Fruit fly (Drosophila melanogaster) whole organism, embryonic: ENCODE data around the gene CG31515.

ENCODE experiments used
- Atf6 ChIP-seq: fragments of 200-800 bp; sonication (Bioruptor generic); IDR thresholded peaks from 2 replicates; pipeline ENCODE4 v1.3.6; 2022; ENCODE audit warnings: missing biosample characterization, missing genetic modification characterization
- CG10979 ChIP-seq: fragments of 200-800 bp; sonication (Bioruptor generic); optimal IDR thresholded peaks from 2 replicates; lab custom pipeline; 2018; ENCODE audit warnings: missing biosample characterization, mild to moderate bottlenecking, missing genetic modification characterization, moderate library complexity
- CG11504 ChIP-seq: fragments of 200-800 bp; sonication (Bioruptor generic); optimal IDR thresholded peaks from 3 replicates; lab custom pipeline; 2019; ENCODE audit warnings: missing biosample characterization, mild to moderate bottlenecking, missing genetic modification characterization, moderate library complexity
- CG12942 ChIP-seq: fragments of 200-800 bp; sonication (Bioruptor generic); optimal IDR thresholded peaks from 3 replicates; lab custom pipeline; 2016; ENCODE audit warnings: missing biosample characterization, missing genetic modification characterization
- CG14014 ChIP-seq: fragments of 200-800 bp; sonication (Bioruptor generic); IDR thresholded peaks from 2 replicates; pipeline ENCODE4 v1.3.6; 2022; ENCODE audit warnings: missing biosample characterization, missing genetic modification characterization
- CG14441 ChIP-seq: fragments of 200-800 bp; sonication (Bioruptor generic); IDR thresholded peaks from 2 replicates; pipeline ENCODE4 v1.3.6; 2022; ENCODE audit warnings: missing biosample characterization, missing genetic modification characterization
- CG1529 ChIP-seq: fragments of 200-800 bp; sonication (Bioruptor generic); optimal IDR thresholded peaks from 3 replicates; lab custom pipeline; 2018; ENCODE audit warnings: missing biosample characterization, missing genetic modification characterization
- CG16863 ChIP-seq: fragments of 200-800 bp; sonication (Bioruptor generic); optimal IDR thresholded peaks from 3 replicates; lab custom pipeline; 2016; ENCODE audit warnings: missing biosample characterization, missing genetic modification characterization
- CG2116 ChIP-seq: fragments of 200-800 bp; sonication (Bioruptor generic); optimal IDR thresholded peaks from 3 replicates; lab custom pipeline; 2018; ENCODE audit warnings: missing biosample characterization, mild to moderate bottlenecking, missing genetic modification characterization
- CG32767 ChIP-seq: fragments of 200-800 bp; sonication (Bioruptor generic); IDR thresholded peaks from 2 replicates; pipeline ENCODE4 v1.3.6; 2022; ENCODE audit warnings: missing biosample characterization, missing genetic modification characterization
- CG32772 ChIP-seq: fragments of 200-800 bp; sonication (Bioruptor generic); IDR thresholded peaks from 2 replicates; pipeline ENCODE4 v1.3.6; 2022; ENCODE audit warnings: missing biosample characterization, missing genetic modification characterization
- CG3407 ChIP-seq: fragments of 200-800 bp; sonication (Bioruptor generic); optimal IDR thresholded peaks from 2 replicates; lab custom pipeline; 2018; ENCODE audit warnings: missing biosample characterization, mild to moderate bottlenecking, missing genetic modification characterization
- CG5953 ChIP-seq: fragments of 200-800 bp; sonication (Bioruptor generic); IDR thresholded peaks from 2 replicates; pipeline ENCODE4 v1.3.6; 2022; ENCODE audit warnings: missing biosample characterization, missing genetic modification characterization
- CG6254 ChIP-seq: fragments of 200-800 bp; sonication (Bioruptor generic); optimal IDR thresholded peaks from 3 replicates; lab custom pipeline; 2017; ENCODE audit warnings: mild to moderate bottlenecking, missing biosample characterization, missing genetic modification reagents, missing genetic modification characterization
- CG6689 ChIP-seq: fragments of 200-800 bp; sonication (Bioruptor generic); IDR thresholded peaks from 2 replicates; pipeline ENCODE4 v1.3.6; 2022; ENCODE audit warnings: missing biosample characterization, missing genetic modification characterization
- CG6813 ChIP-seq: fragments of 200-800 bp; sonication (Bioruptor generic); optimal IDR thresholded peaks from 2 replicates; lab custom pipeline; 2017; ENCODE audit warnings: missing biosample characterization, missing genetic modification characterization, mild to moderate bottlenecking, moderate library complexity, missing genetic modification reagents
- CG7372 ChIP-seq: fragments of 200-800 bp; sonication (Bioruptor generic); IDR thresholded peaks from 2 replicates; pipeline ENCODE4 v1.3.6; 2022; ENCODE audit warnings: missing biosample characterization, missing genetic modification characterization
- CG7987 ChIP-seq: fragments of 200-800 bp; sonication (Bioruptor generic); optimal IDR thresholded peaks from 2 replicates; lab custom pipeline; 2018; ENCODE audit warnings: missing biosample characterization, mild to moderate bottlenecking, missing genetic modification characterization, moderate library complexity
- CG8089 ChIP-seq: fragments of 200-800 bp; sonication (Bioruptor generic); optimal IDR thresholded peaks from 3 replicates; lab custom pipeline; 2016; ENCODE audit warnings: missing biosample characterization, missing genetic modification characterization
- CG8478 ChIP-seq: fragments of >200 bp; optimal IDR thresholded peaks from 2 replicates; lab custom pipeline; 2018
- CG8765 ChIP-seq: fragments of 200-800 bp; sonication (Bioruptor generic); IDR thresholded peaks from 2 replicates; pipeline ENCODE4 v1.3.6; 2022; ENCODE audit warnings: missing biosample characterization, missing genetic modification characterization
- CG9876 ChIP-seq: fragments of 200-800 bp; sonication (Bioruptor generic); optimal IDR thresholded peaks from 2 replicates; lab custom pipeline; 2016; ENCODE audit warnings: missing biosample characterization, missing genetic modification characterization
- CHES-1-like ChIP-seq: fragments of 200-800 bp; sonication (Bioruptor generic); optimal IDR thresholded peaks from 2 replicates; lab custom pipeline; 2016; ENCODE audit warnings: missing biosample characterization, missing genetic modification characterization
- Fer3 ChIP-seq: fragments of 200-800 bp; sonication (Bioruptor generic); optimal IDR thresholded peaks from 2 replicates; lab custom pipeline; 2018; ENCODE audit warnings: missing biosample characterization, mild to moderate bottlenecking, missing genetic modification characterization, moderate library complexity
- GATAe ChIP-seq: fragments of 200-800 bp; sonication (Bioruptor generic); conservative IDR thresholded peaks from 2 replicates; pipeline ENCODE4 v1.3.6; 2022; ENCODE audit warnings: missing biosample characterization, missing genetic modification characterization
- HHEX ChIP-seq: fragments of 200-800 bp; sonication (Bioruptor generic); optimal IDR thresholded peaks from 3 replicates; lab custom pipeline; 2017; ENCODE audit warnings: missing biosample characterization, mild to moderate bottlenecking, missing genetic modification characterization, missing genetic modification reagents
- Jarid2 ChIP-seq: fragments of 200-800 bp; sonication (Bioruptor generic); optimal IDR thresholded peaks from 3 replicates; lab custom pipeline; 2017; ENCODE audit warnings: mild to moderate bottlenecking, missing biosample characterization, missing genetic modification reagents, missing genetic modification characterization
- MESR4 ChIP-seq: fragments of 200-800 bp; sonication (Bioruptor generic); optimal IDR thresholded peaks from 2 replicates; lab custom pipeline; 2018; ENCODE audit warnings: missing biosample characterization, mild to moderate bottlenecking, missing genetic modification characterization, moderate library complexity
- Rfx ChIP-seq: fragments of 200-800 bp; sonication (Bioruptor generic); IDR thresholded peaks from 2 replicates; pipeline ENCODE4 v1.3.6; 2022; ENCODE audit warnings: missing biosample characterization, missing genetic modification characterization
- Side ChIP-seq: fragments of 200-800 bp; sonication (Bioruptor generic); optimal IDR thresholded peaks from 2 replicates; lab custom pipeline; 2016; ENCODE audit warnings: missing biosample characterization, missing genetic modification characterization
- Sry-β ChIP-seq: fragments of 200-800 bp; sonication (Bioruptor generic); optimal IDR thresholded peaks from 2 replicates; lab custom pipeline; 2018; ENCODE audit warnings: missing biosample characterization, mild to moderate bottlenecking, missing genetic modification characterization, moderate library complexity
- Tbp ChIP-seq: fragments of >200 bp; optimal IDR thresholded peaks from 2 replicates; lab custom pipeline; 2018; ENCODE audit warnings: missing biosample characterization, missing genetic modification characterization
- ab ChIP-seq: fragments of 200-800 bp; sonication (Bioruptor generic); optimal IDR thresholded peaks from 2 replicates; lab custom pipeline; 2016; ENCODE audit warnings: missing biosample characterization, missing genetic modification characterization
- ash1 ChIP-seq: fragments of 200-800 bp; sonication (Bioruptor generic); optimal IDR thresholded peaks from 2 replicates; lab custom pipeline; 2018; ENCODE audit warnings: missing biosample characterization, mild to moderate bottlenecking, missing genetic modification characterization
- br ChIP-seq: fragments of >200 bp; optimal IDR thresholded peaks from 2 replicates; lab custom pipeline; 2017
- croc ChIP-seq: fragments of 200-800 bp; sonication (Bioruptor generic); conservative IDR thresholded peaks from 3 replicates; pipeline ENCODE4 v1.3.6; 2022; ENCODE audit warnings: missing biosample characterization, missing genetic modification characterization
- gce ChIP-seq: fragments of 200-800 bp; sonication (Bioruptor generic); IDR thresholded peaks from 3 replicates; pipeline ENCODE4 v1.3.6; 2022; ENCODE audit warnings: missing biosample characterization, missing genetic modification characterization
- jigr1 ChIP-seq: fragments of 200-800 bp; sonication (Bioruptor generic); IDR thresholded peaks from 3 replicates; pipeline ENCODE4 v1.3.6; 2022; ENCODE audit warnings: missing biosample characterization, missing genetic modification characterization
- kni ChIP-seq: fragments of 200-800 bp; sonication (Bioruptor generic); optimal IDR thresholded peaks from 3 replicates; lab custom pipeline; 2017; ENCODE audit warnings: mild to moderate bottlenecking, missing biosample characterization, missing genetic modification reagents, missing genetic modification characterization
- knrl ChIP-seq: fragments of 200-800 bp; sonication (Bioruptor generic); IDR thresholded peaks from 3 replicates; pipeline ENCODE4 v1.3.6; 2022; ENCODE audit warnings: missing biosample characterization, missing genetic modification characterization; ENCODE audit not compliant: partially characterized antibody
- luna ChIP-seq: fragments of 200-800 bp; sonication (Bioruptor generic); optimal IDR thresholded peaks from 2 replicates; lab custom pipeline; 2016; ENCODE audit warnings: missing biosample characterization, missing genetic modification characterization
- mam ChIP-seq: fragments of 200-800 bp; sonication (Bioruptor generic); optimal IDR thresholded peaks from 3 replicates; lab custom pipeline; 2016; ENCODE audit warnings: missing biosample characterization, missing genetic modification characterization
- prd ChIP-seq, 3 experiments: fragments of >200 bp in 2 of 3; fragments of 200-800 bp in 1 of 3; sonication (Bioruptor generic) in 1 of 3; optimal IDR thresholded peaks in 2 of 3; IDR thresholded peaks in 1 of 3; 2 replicates in 2 of 3; 3 replicates in 1 of 3; pipeline versions ENCODE4 v1.3.6 to Lab custom; 2017 to 2022; ENCODE audit warnings: missing biosample characterization in 1 of 3, missing genetic modification characterization in 1 of 3
- ranshi ChIP-seq: fragments of 200-800 bp; sonication (Bioruptor generic); IDR thresholded peaks from 2 replicates; pipeline ENCODE4 v1.3.6; 2022; ENCODE audit warnings: missing biosample characterization, missing genetic modification characterization
- row ChIP-seq: fragments of 200-800 bp; sonication (Bioruptor generic); IDR thresholded peaks from 3 replicates; pipeline ENCODE4 v1.3.6; 2022; ENCODE audit warnings: missing biosample characterization, missing genetic modification characterization
- run ChIP-seq: fragments of 200-800 bp; sonication (Bioruptor generic); optimal IDR thresholded peaks from 3 replicates; lab custom pipeline; 2018; ENCODE audit warnings: missing biosample characterization, mild to moderate bottlenecking, missing genetic modification characterization
- tx ChIP-seq: fragments of 200-800 bp; sonication (Bioruptor generic); optimal IDR thresholded peaks from 2 replicates; lab custom pipeline; 2016; ENCODE audit warnings: missing biosample characterization, missing genetic modification characterization
- vnd ChIP-seq: fragments of 200-800 bp; sonication (Bioruptor generic); IDR thresholded peaks from 3 replicates; pipeline ENCODE4 v1.3.6; 2022; ENCODE audit warnings: missing biosample characterization, missing genetic modification characterization; ENCODE audit not compliant: partially characterized antibody
- wek ChIP-seq: fragments of 200-800 bp; sonication (Bioruptor generic); optimal IDR thresholded peaks from 3 replicates; lab custom pipeline; 2018; ENCODE audit warnings: missing biosample characterization, mild to moderate bottlenecking, missing genetic modification characterization, moderate library complexity
- wor ChIP-seq: fragments of 200-800 bp; sonication (Bioruptor generic); IDR thresholded peaks from 2 replicates; pipeline ENCODE4 v1.3.6; 2022; ENCODE audit warnings: missing biosample characterization, missing genetic modification characterization
- z ChIP-seq: fragments of 200-800 bp; sonication (Bioruptor generic); IDR thresholded peaks from 3 replicates; pipeline ENCODE4 v1.3.6; 2022; ENCODE audit warnings: missing biosample characterization, missing genetic modification characterization

CG31515 gene

DNA sequence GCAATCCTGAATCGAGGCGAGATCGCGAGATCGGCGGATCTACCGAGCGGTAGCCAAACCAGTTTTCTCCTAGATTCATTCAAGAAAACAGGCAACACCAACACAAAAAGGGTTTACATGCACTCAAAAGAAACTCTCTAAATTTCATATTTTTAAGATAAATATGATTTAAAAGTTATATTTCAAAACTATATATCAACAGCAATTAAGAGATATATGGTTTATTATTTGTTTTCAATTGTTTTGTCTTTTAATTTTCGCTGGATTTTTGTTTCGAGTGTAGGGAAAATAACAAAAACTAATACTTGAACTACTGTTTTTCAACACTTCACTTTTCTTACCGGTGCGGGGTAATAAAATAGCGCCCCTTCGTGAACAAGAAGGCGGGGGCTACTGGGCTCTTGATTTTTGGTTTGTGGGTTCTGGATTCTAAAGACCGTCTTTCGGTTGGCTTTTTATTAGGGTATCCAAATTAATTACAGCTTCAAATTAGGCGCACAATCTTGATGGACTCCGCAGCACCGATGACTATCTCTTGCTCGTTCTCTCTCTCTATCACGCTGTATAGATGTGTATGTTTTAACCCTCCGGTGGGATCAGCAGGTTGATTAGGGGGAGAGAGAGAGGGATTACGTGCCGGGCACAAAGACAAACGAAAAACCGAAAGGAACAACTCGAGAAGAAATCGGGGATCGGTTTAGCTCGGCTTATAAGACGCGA, 43.5 kb downstream of the CG31515 start (continued):
- TF ChIP-seq run (no peak), wek (no peak), croc (GFP tag; lab: Robert Waterston, UW) (peak; percentile 46), CG7987 (GFP tag; lab: Kevin White, UChicago) (no peak), CG8765 (GFP tag; lab: Robert Waterston, UW) (peak; percentile 9; the same call in 1 of the 2 replicates), ash1 (GFP tag; lab: Kevin White, UChicago) (no peak), CG6254 (GFP tag; lab: Kevin White, UChicago) (peak; percentile 2), z (GFP tag; lab: Robert Waterston, UW) (no peak), CG3407 (GFP tag; lab: Kevin White, UChicago) (no peak), Atf6 (no peak; the same call in 1 of the 2 replicates), Fer3 (tag; lab: Kevin White, UChicago) (no peak), CG1529 (GFP tag; lab: Kevin White, UChicago) (peak; percentile 17), CG32772 (GFP tag; lab: Robert Waterston, UW) (no peak), CG2116 (GFP tag; lab: Kevin White, UChicago) (no peak), Tbp (no peak), GATAe (GFP tag; lab: Robert Waterston, UW) (no peak), prd (optimal IDR thresholded peaks at IDR 0.05; lab: Kevin White, UChicago) (no peak), prd (GFP tag; IDR thresholded peaks at IDR 0.05; lab: Robert Waterston, UW) (peak; percentile 53; the same call in 2 of the 3 replicates), gce (GFP tag; lab: Robert Waterston, UW) (no peak; the same call in 2 of the 3 replicates), CG6813 (GFP tag; lab: Kevin White, UChicago) (no peak), luna (GFP tag; lab: Kevin White, UChicago) (no peak), CG6689 (GFP tag; lab: Robert Waterston, UW) (peak; percentile 47), kni (GFP tag; lab: Kevin White, UChicago) (no peak), br (lab: Kevin White, UChicago) (no peak), CG16863 (GFP tag; lab: Kevin White, UChicago) (no peak), CG10979 (peak; percentile 77), tx (no peak), Sry-β (GFP tag; lab: Kevin White, UChicago) (no peak), row (GFP tag; lab: Robert Waterston, UW) (peak; percentile 58), mam (GFP tag; lab: Kevin White, UChicago) (no peak), ranshi (GFP tag; lab: Robert Waterston, UW) (peak; percentile 28; the same call in 1 of the 2 replicates), Side (no peak), CG14441 (GFP tag; lab: Robert Waterston, UW) (no peak), HHEX (GFP tag; lab: Kevin White, UChicago) (no peak), vnd (GFP tag; lab: Robert Waterston, UW) (no peak), jigr1 (GFP tag; lab: Robert Waterston, UW) (no peak), CHES-1-like (no peak), MESR4 (no peak), wor (GFP tag; lab: Robert Waterston, UW) (no peak), CG12942 (GFP tag; lab: Kevin White, UChicago) (no peak), Jarid2 (GFP tag; lab: Kevin White, UChicago) (no peak), CG14014 (GFP tag; lab: Robert Waterston, UW) (no peak), CG7372 (GFP tag; lab: Robert Waterston, UW) (no peak), ab (GFP tag; lab: Kevin White, UChicago) (no peak), CG5953 (no peak), CG32767 (GFP tag; lab: Robert Waterston, UW) (0 out of 2 replicates have a peak, but pooled peaks have one; percentile 15), CG11504 (tag; lab: Kevin White, UChicago) (peak; percentile 40), CG8478 (no peak), CG8089 (no peak), Rfx (GFP tag; lab: Robert Waterston, UW) (no peak), knrl (GFP tag; lab: Robert Waterston, UW) (no peak), CG9876 (GFP tag; lab: Kevin White, UChicago) (no peak)
